Worm (Caenorhabditis elegans) whole organism, young adult: ENCODE results near the gene F58D2.5.

Experiments used
- B0261.1 ChIP-seq: sonication (generic microtip); optimal IDR thresholded peaks from 2 replicates; lab custom pipeline; 2016; ENCODE audit warnings: mild to moderate bottlenecking, missing genetic modification characterization, moderate library complexity, missing compliant biosample characterization
- D2030.7 ChIP-seq: fragments of 200-800 bp; sonication (Bioruptor generic); IDR thresholded peaks from 2 replicates; pipeline ENCODE4 v1.3.6; 2022; ENCODE audit warnings: missing genetic modification reagents, missing genetic modification characterization, missing compliant biosample characterization
- F22D6.2 ChIP-seq: sonication (generic microtip); optimal IDR thresholded peaks from 2 replicates; lab custom pipeline; 2016; ENCODE audit warnings: mild to moderate bottlenecking, missing genetic modification characterization, missing compliant biosample characterization
- F33H1.4 ChIP-seq: fragments of 200-800 bp; sonication (Bioruptor generic); IDR thresholded peaks from 2 replicates; pipeline ENCODE4 v1.3.6; 2022; ENCODE audit warnings: missing genetic modification reagents, missing genetic modification characterization, missing compliant biosample characterization
- F39B2.1 ChIP-seq: fragments of 200-800 bp; sonication (Bioruptor generic); IDR thresholded peaks from 2 replicates; pipeline ENCODE4 v1.3.6; 2022; ENCODE audit warnings: missing genetic modification reagents, missing genetic modification characterization, missing compliant biosample characterization
- F49E8.2 ChIP-seq: sonication (generic microtip); optimal IDR thresholded peaks from 3 replicates; lab custom pipeline; 2017; ENCODE audit warnings: missing genetic modification characterization, mild to moderate bottlenecking, missing compliant biosample characterization, antibody characterized with exemption, moderate library complexity; ENCODE audit not compliant: insufficient read depth
- F57A8.1 ChIP-seq: fragments of 200-800 bp; sonication (Bioruptor generic); optimal IDR thresholded peaks from 2 replicates; lab custom pipeline; 2018; ENCODE audit warnings: mild to moderate bottlenecking, missing genetic modification characterization, moderate library complexity, missing compliant biosample characterization
- K11D2.4 ChIP-seq: fragments of 200-800 bp; sonication (Bioruptor generic); IDR thresholded peaks from 2 replicates; pipeline ENCODE4 v1.3.6; 2022; ENCODE audit warnings: missing genetic modification reagents, missing genetic modification characterization, missing compliant biosample characterization
- K12H6.12 ChIP-seq: fragments of 200-800 bp; sonication (Bioruptor generic); optimal IDR thresholded peaks from 2 replicates; lab custom pipeline; 2018; ENCODE audit warnings: mild to moderate bottlenecking, missing genetic modification characterization, missing compliant biosample characterization
- T07F8.4 ChIP-seq: sonication (generic microtip); optimal IDR thresholded peaks from 2 replicates; lab custom pipeline; 2016; ENCODE audit warnings: mild to moderate bottlenecking, missing genetic modification characterization, moderate library complexity, missing compliant biosample characterization
- Y56A3A.18 ChIP-seq: fragments of 200-800 bp; sonication (Bioruptor generic); IDR thresholded peaks from 2 replicates; pipeline ENCODE4 v1.3.6; 2022; ENCODE audit warnings: missing genetic modification reagents, missing genetic modification characterization, missing compliant biosample characterization
- Y67H2A.10 ChIP-seq: fragments of 200-800 bp; sonication (Bioruptor generic); conservative IDR thresholded peaks from 2 replicates; pipeline ENCODE4 v1.3.6; 2022; ENCODE audit warnings: missing genetic modification reagents, missing genetic modification characterization, missing compliant biosample characterization
- ZK185.1 ChIP-seq: sonication (generic microtip); optimal IDR thresholded peaks from 2 replicates; lab custom pipeline; 2016; ENCODE audit warnings: mild to moderate bottlenecking, missing genetic modification characterization, missing compliant biosample characterization; ENCODE audit not compliant: poor library complexity, severe bottlenecking
- aptf-3 ChIP-seq: fragments of 200-800 bp; sonication (Bioruptor generic); IDR thresholded peaks from 2 replicates; pipeline ENCODE4 v1.3.6; 2022; ENCODE audit warnings: missing genetic modification characterization, missing compliant biosample characterization
- atf-7 ChIP-seq: sonication (generic microtip); optimal IDR thresholded peaks from 2 replicates; lab custom pipeline; 2017; ENCODE audit warnings: mild to moderate bottlenecking, missing genetic modification characterization, missing compliant biosample characterization
- athp-1 ChIP-seq: sonication (generic microtip); optimal IDR thresholded peaks from 2 replicates; lab custom pipeline; 2017; ENCODE audit warnings: mild to moderate bottlenecking, missing genetic modification characterization, missing compliant biosample characterization
- attf-6 ChIP-seq: fragments of 200-800 bp; sonication (Bioruptor generic); IDR thresholded peaks from 2 replicates; pipeline ENCODE4 v1.3.6; 2022; ENCODE audit warnings: missing genetic modification reagents, missing genetic modification characterization, missing compliant biosample characterization
- bed-2 ChIP-seq: fragments of 200-800 bp; sonication (Bioruptor generic); IDR thresholded peaks from 2 replicates; pipeline ENCODE4 v1.3.6; 2022; ENCODE audit warnings: missing genetic modification reagents, missing genetic modification characterization, missing compliant biosample characterization
- ccch-3 ChIP-seq: fragments of 200-800 bp; sonication (Bioruptor generic); optimal IDR thresholded peaks from 2 replicates; lab custom pipeline; 2018; ENCODE audit warnings: mild to moderate bottlenecking, missing genetic modification characterization, missing compliant biosample characterization
- cebp-1 ChIP-seq, 2 experiments: fragments of 200-800 bp in 1 of 2; sonication (Bioruptor generic) in 1 of 2; sonication (generic microtip) in 1 of 2; IDR thresholded peaks in 1 of 2; optimal IDR thresholded peaks in 1 of 2; 2 replicates each; pipeline versions ENCODE4 v1.3.6 to Lab custom; 2017 to 2022; ENCODE audit warnings: missing compliant biosample characterization in 2 of 2, missing genetic modification characterization in 2 of 2, mild to moderate bottlenecking in 1 of 2, missing genetic modification reagents in 1 of 2, moderate library complexity in 1 of 2
- ceh-91 ChIP-seq: fragments of 200-800 bp; sonication (Bioruptor generic); IDR thresholded peaks from 2 replicates; pipeline ENCODE4 v1.3.6; 2022; ENCODE audit warnings: missing genetic modification reagents, missing genetic modification characterization, missing compliant biosample characterization
- dpff-1 ChIP-seq: sonication (generic microtip); optimal IDR thresholded peaks from 2 replicates; lab custom pipeline; 2017; ENCODE audit warnings: mild to moderate bottlenecking, missing genetic modification characterization, missing compliant biosample characterization
- efl-1 ChIP-seq: fragments of 150-350 bp; optimal IDR thresholded peaks from 2 replicates; lab custom pipeline; 2014; ENCODE audit warnings: missing biosample characterization, missing genetic modification reagents, missing genetic modification characterization
- egrh-3 ChIP-seq: fragments of 200-800 bp; sonication (Bioruptor generic); IDR thresholded peaks from 2 replicates; pipeline ENCODE4 v1.3.6; 2022; ENCODE audit warnings: missing genetic modification reagents, missing genetic modification characterization, missing compliant biosample characterization
- ekl-4 ChIP-seq: fragments of 200-800 bp; sonication (Bioruptor generic); IDR thresholded peaks from 2 replicates; pipeline ENCODE4 v1.3.6; 2022; ENCODE audit warnings: missing genetic modification reagents, missing genetic modification characterization, missing compliant biosample characterization
- lag-1 ChIP-seq: fragments of 200-800 bp; sonication (Bioruptor generic); IDR thresholded peaks from 2 replicates; pipeline ENCODE4 v1.3.6; 2022; ENCODE audit warnings: missing genetic modification reagents, missing genetic modification characterization, missing compliant biosample characterization
- lin-40 ChIP-seq: sonication (generic microtip); optimal IDR thresholded peaks from 2 replicates; lab custom pipeline; 2016; ENCODE audit warnings: missing genetic modification characterization, mild to moderate bottlenecking, missing compliant biosample characterization, missing genotype, missing genetic modification reagents
- lin-54 ChIP-seq: fragments of 200-800 bp; sonication (Bioruptor generic); optimal IDR thresholded peaks from 2 replicates; lab custom pipeline; 2018; ENCODE audit warnings: mild to moderate bottlenecking, missing genetic modification characterization, missing compliant biosample characterization
- madf-10 ChIP-seq: sonication (generic microtip); optimal IDR thresholded peaks from 2 replicates; lab custom pipeline; 2016; ENCODE audit warnings: mild to moderate bottlenecking, missing genetic modification characterization, missing compliant biosample characterization
- madf-6 ChIP-seq: fragments of 200-800 bp; sonication (Bioruptor generic); IDR thresholded peaks from 2 replicates; pipeline ENCODE4 v1.3.6; 2022; ENCODE audit warnings: missing genetic modification reagents, missing genetic modification characterization, missing compliant biosample characterization
- mcd-1 ChIP-seq: fragments of 200-800 bp; sonication (Bioruptor generic); IDR thresholded peaks from 2 replicates; pipeline ENCODE4 v1.3.6; 2022; ENCODE audit warnings: missing genetic modification reagents, missing genetic modification characterization, missing compliant biosample characterization
- nfya-1 ChIP-seq: sonication (generic microtip); optimal IDR thresholded peaks from 2 replicates; lab custom pipeline; 2017; ENCODE audit warnings: antibody characterized with exemption, missing compliant biosample characterization, missing genetic modification characterization, borderline replicate concordance; ENCODE audit not compliant: insufficient read depth
- nhr-90 ChIP-seq: sonication (generic microtip); optimal IDR thresholded peaks from 2 replicates; lab custom pipeline; 2016; ENCODE audit warnings: missing genotype, mild to moderate bottlenecking, missing genetic modification characterization, missing compliant biosample characterization
- pbrm-1 ChIP-seq: fragments of 200-800 bp; sonication (Bioruptor generic); IDR thresholded peaks from 2 replicates; pipeline ENCODE4 v1.3.6; 2022; ENCODE audit warnings: missing genetic modification reagents, missing genetic modification characterization, missing compliant biosample characterization
- repo-1 ChIP-seq: sonication (generic microtip); optimal IDR thresholded peaks from 2 replicates; lab custom pipeline; 2017; ENCODE audit warnings: mild to moderate bottlenecking, missing genetic modification characterization, missing compliant biosample characterization
- snpc-1.3 ChIP-seq: sonication (generic microtip); optimal IDR thresholded peaks from 2 replicates; lab custom pipeline; 2017; ENCODE audit warnings: missing genetic modification characterization, mild to moderate bottlenecking, missing compliant biosample characterization, antibody characterized with exemption, moderate library complexity, missing genotype, missing genetic modification reagents; ENCODE audit not compliant: insufficient read depth
- sptf-2 ChIP-seq: fragments of 200-800 bp; sonication (Bioruptor generic); optimal IDR thresholded peaks from 2 replicates; lab custom pipeline; 2018; ENCODE audit warnings: mild to moderate bottlenecking, missing genetic modification characterization, missing compliant biosample characterization
- tbx-9 ChIP-seq: sonication (generic microtip); optimal IDR thresholded peaks from 2 replicates; lab custom pipeline; 2016; ENCODE audit warnings: borderline replicate concordance, missing genetic modification characterization, inconsistent platforms, missing compliant biosample characterization
- tlf-1 ChIP-seq: fragments of 200-800 bp; sonication (Bioruptor generic); optimal IDR thresholded peaks from 2 replicates; lab custom pipeline; 2018; ENCODE audit warnings: mild to moderate bottlenecking, missing genetic modification characterization, missing compliant biosample characterization
- unc-62 ChIP-seq: fragments of 150-350 bp; optimal IDR thresholded peaks from 2 replicates; lab custom pipeline; 2014; ENCODE audit warnings: missing biosample characterization, missing genetic modification reagents, missing genetic modification characterization
- zim-3 ChIP-seq: sonication (generic microtip); optimal IDR thresholded peaks from 2 replicates; lab custom pipeline; 2017; ENCODE audit warnings: mild to moderate bottlenecking, missing genetic modification characterization, moderate library complexity, missing compliant biosample characterization
- ztf-18 ChIP-seq: sonication (generic microtip); optimal IDR thresholded peaks from 2 replicates; lab custom pipeline; 2016; ENCODE audit warnings: missing genotype, mild to moderate bottlenecking, missing genetic modification characterization, missing compliant biosample characterization
- ztf-22 ChIP-seq: fragments of 200-800 bp; sonication (Bioruptor generic); optimal IDR thresholded peaks from 2 replicates; lab custom pipeline; 2018; ENCODE audit warnings: mild to moderate bottlenecking, missing genetic modification characterization, moderate library complexity, missing compliant biosample characterization
- ztf-3 ChIP-seq: fragments of 200-800 bp; sonication (Bioruptor generic); optimal IDR thresholded peaks from 2 replicates; lab custom pipeline; 2018; ENCODE audit warnings: mild to moderate bottlenecking, missing genetic modification characterization, missing compliant biosample characterization
- ztf-6 ChIP-seq: fragments of 200-800 bp; sonication (Bioruptor generic); IDR thresholded peaks from 2 replicates; pipeline ENCODE4 v1.3.6; 2022; ENCODE audit warnings: missing genetic modification reagents, missing genetic modification characterization, missing compliant biosample characterization

The F58D2.5 gene

ce11 chrIV:13240078-13240841, 47.1 kb upstream of the F58D2.5 start, which contains the start of gene rpl-12 (continued):
- peak; percentile 98 for TF ChIP-seq pbrm-1
- TF ChIP-seq ceh-91 (GFP tag; lab: Robert Waterston, UW) = peak; percentile 95
- TF ChIP-seq zim-3 (tag; lab: Kevin White, UChicago) = peak; percentile 55
- peak; percentile 97 for TF ChIP-seq K12H6.12
- TF ChIP-seq nhr-90 = peak; percentile 62
- peak; percentile 91 for TF ChIP-seq attf-6 (GFP tag; lab: Robert Waterston, UW)
- TF ChIP-seq ekl-4 (GFP tag; lab: Robert Waterston, UW) = peak; percentile 98
- TF ChIP-seq F49E8.2 (tag; lab: Kevin White, UChicago) = peak; percentile 92
- no peak for TF ChIP-seq F57A8.1 (GFP tag; lab: Kevin White, UChicago)
- TF ChIP-seq tlf-1 = peak; percentile 99
- TF ChIP-seq Y67H2A.10 (GFP tag; lab: Robert Waterston, UW) = peak; percentile 91
- TF ChIP-seq aptf-3 (GFP tag; lab: Robert Waterston, UW) = no peak
- peak; percentile 78 for TF ChIP-seq ztf-22
- peak; percentile 100 for TF ChIP-seq lin-54 (GFP tag; lab: Kevin White, UChicago)
- peak; percentile 95 for TF ChIP-seq Y56A3A.18
- TF ChIP-seq nfya-1 (tag; lab: Kevin White, UChicago) = no peak
- TF ChIP-seq repo-1 (tag; lab: Kevin White, UChicago) = peak; percentile 96
- TF ChIP-seq F33H1.4 (GFP tag; lab: Robert Waterston, UW) = peak; percentile 91
- TF ChIP-seq snpc-1.3 (tag; lab: Kevin White, UChicago) = peak; percentile 93
- TF ChIP-seq ztf-6 (GFP tag; lab: Robert Waterston, UW) = peak; percentile 89
- TF ChIP-seq F39B2.1 (GFP tag; lab: Robert Waterston, UW) = peak; percentile 79; the same call in 1 of the 2 replicates
- TF ChIP-seq sptf-2 (GFP tag; lab: Kevin White, UChicago) = peak; percentile 8
- TF ChIP-seq egrh-3 = peak; percentile 54; the same call in 1 of the 2 replicates
- TF ChIP-seq F22D6.2 (tag; lab: Kevin White, UChicago) = peak; percentile 93
- TF ChIP-seq atf-7 (tag; lab: Kevin White, UChicago) = peak; percentile 92
- peak; percentile 95 for TF ChIP-seq madf-10 (tag; lab: Kevin White, UChicago)
- peak; percentile 95 for TF ChIP-seq madf-6 (GFP tag; lab: Robert Waterston, UW)
- peak; percentile 97 for TF ChIP-seq K11D2.4
- peak; percentile 100 for TF ChIP-seq mcd-1 (GFP tag; lab: Robert Waterston, UW)
- TF ChIP-seq bed-2 = no peak
- peak; percentile 88 for TF ChIP-seq unc-62 (GFP tag; lab: Kevin White, UChicago)
- TF ChIP-seq ztf-3 (GFP tag; lab: Kevin White, UChicago) = peak; percentile 60
- peak; percentile 98 for TF ChIP-seq lin-40 (tag; lab: Kevin White, UChicago)
- TF ChIP-seq B0261.1 (tag; lab: Kevin White, UChicago) = peak; percentile 40
- TF ChIP-seq efl-1 (GFP tag; lab: Kevin White, UChicago) = peak; percentile 92
- no peak for TF ChIP-seq dpff-1
- TF ChIP-seq athp-1 (tag; lab: Kevin White, UChicago) = peak; percentile 97
- TF ChIP-seq T07F8.4 (tag; lab: Kevin White, UChicago) = peak; percentile 44
- TF ChIP-seq ZK185.1 (tag; lab: Kevin White, UChicago) = peak; percentile 96
- TF ChIP-seq tbx-9 (tag; lab: Kevin White, UChicago) = no peak
- TF ChIP-seq lag-1 (GFP tag; lab: Robert Waterston, UW) = no peak
- TF ChIP-seq cebp-1 (GFP tag; IDR thresholded peaks at IDR 0.05; lab: Robert Waterston, UW) = peak; percentile 87
- peak; percentile 96 for TF ChIP-seq cebp-1 (tag; optimal IDR thresholded peaks at IDR 0.05; lab: Kevin White, UChicago)
- TF ChIP-seq ccch-3 (GFP tag; lab: Kevin White, UChicago) = no peak
- peak; percentile 94 for TF ChIP-seq D2030.7 (GFP tag; lab: Robert Waterston, UW)
- peak; percentile 69 for TF ChIP-seq ztf-18
